Worm (Caenorhabditis elegans): ENCODE data around the gene gcy-22.

- TF ChIP-seq him-1 (tag; optimal IDR thresholded peaks at IDR 0.05) (no peak), W03F9.2 (tag; optimal IDR thresholded peaks at IDR 0.05) (no peak), dao-5 (tag; optimal IDR thresholded peaks at IDR 0.05) (no peak)
Measured at ce11 chrV:20831867-20832266, 7.0 kb upstream of the gcy-22 start.

Data from whole organism, L4/young adult.